Worm (Caenorhabditis elegans): ENCODE data around the gene srbc-9.

srbc-9 gene

ce11 chrV:7490340-7490739 is at the start of gene srbc-9:
TSS of gene srbc-9 (minus strand) at chrV:7490440.
- no peak for TF ChIP-seq nhr-129 (tag; optimal IDR thresholded peaks at IDR 0.05)
- TF ChIP-seq mbf-1 (tag; optimal IDR thresholded peaks at IDR 0.05): no peak

- TF ChIP-seq lin-13 (GFP tag; optimal IDR thresholded peaks at IDR 0.05): no peak
- no peak for TF ChIP-seq gmeb-1 (tag; optimal IDR thresholded peaks at IDR 0.05)
- no peak for TF ChIP-seq crh-2 (tag; optimal IDR thresholded peaks at IDR 0.05)
- TF ChIP-seq ama-1 (optimal IDR thresholded peaks at IDR 0.05): no peak
- no peak for TF ChIP-seq ztf-11 (tag; optimal IDR thresholded peaks at IDR 0.05)
- TF ChIP-seq ceh-82 (tag; optimal IDR thresholded peaks at IDR 0.05): no peak
- no peak for TF ChIP-seq elt-3 (tag; optimal IDR thresholded peaks at IDR 0.05)
- no peak for TF ChIP-seq dmd-4 (tag; optimal IDR thresholded peaks at IDR 0.05)
- no peak for TF ChIP-seq fos-1 (tag; optimal IDR thresholded peaks at IDR 0.05)
- no peak for TF ChIP-seq ztf-1 (GFP tag; conservative IDR thresholded peaks at IDR 0.05)
- no peak for TF ChIP-seq nhr-12 (tag; optimal IDR thresholded peaks at IDR 0.05)
- TF ChIP-seq mdl-1 (tag; optimal IDR thresholded peaks at IDR 0.05): no peak
- TF ChIP-seq mab-5 (tag; optimal IDR thresholded peaks at IDR 0.05): no peak
These were observed 48.8 kb upstream of the srbc-9 start, which contains the start of gene srh-268 for ce11 chrV:7539015-7539414. TSS of gene srh-268 (plus strand) at chrV:7539315.

DNA sequence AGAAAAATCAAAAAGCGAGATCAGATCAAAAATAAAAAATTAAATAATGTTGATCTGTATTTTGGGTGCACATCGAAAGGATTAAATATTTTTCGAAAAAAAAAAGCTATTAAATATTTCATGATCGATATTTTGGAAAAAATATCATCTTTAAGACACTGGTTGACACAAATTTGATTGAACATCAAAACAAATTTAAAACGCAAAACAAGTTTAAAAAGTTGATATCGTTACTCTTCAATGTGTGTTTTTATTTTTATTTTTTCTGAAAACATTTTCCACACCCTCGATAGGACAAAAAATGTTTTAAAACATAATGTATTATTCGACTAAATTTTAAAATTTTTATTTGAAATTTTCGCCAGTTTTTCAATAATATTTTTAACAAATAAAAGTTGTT is 47.8 kb upstream of the srbc-9 start, which contains the start of gene C54F6.12:
C54F6.12 (minus strand) TSS at position 101 of the 400 bp plus-strand sequence.
- TF ChIP-seq skn-1 (tag; optimal IDR thresholded peaks at IDR 0.05) (no peak), nhr-25 (tag; optimal IDR thresholded peaks at IDR 0.05) (no peak), dmd-4 (tag; optimal IDR thresholded peaks at IDR 0.05) (no peak), aly-2 (tag; optimal IDR thresholded peaks at IDR 0.05) (no peak), lin-39 (tag; optimal IDR thresholded peaks at IDR 0.05) (no peak), unc-39 (tag; optimal IDR thresholded peaks at IDR 0.05) (no peak), ama-1 (optimal IDR thresholded peaks at IDR 0.05) (no peak), mdl-1 (tag; optimal IDR thresholded peaks at IDR 0.05) (no peak)

DNA sequence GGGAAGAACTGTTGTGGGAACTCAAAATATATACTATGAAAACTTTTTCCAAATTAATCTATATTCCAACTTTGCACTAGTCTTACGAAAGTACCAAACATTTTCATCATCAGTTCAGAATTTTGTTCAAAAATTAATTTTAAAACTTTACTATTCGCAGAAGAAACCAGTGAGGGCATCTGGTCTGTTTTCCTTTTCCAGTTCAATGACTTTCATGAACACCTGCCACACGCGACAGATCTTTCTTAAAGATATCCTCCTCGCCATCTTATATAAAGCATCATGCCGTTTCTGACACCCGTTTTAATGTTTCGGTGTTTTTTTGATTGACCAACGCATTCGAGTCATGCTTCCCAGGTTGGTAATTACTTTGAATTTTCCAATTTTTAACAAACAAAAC is 42.7 kb upstream of the srbc-9 start, which contains the start of gene C54F6.3:
C54F6.3 (plus strand) TSS at position 301 of the 400 bp plus-strand sequence.
- no peak for TF ChIP-seq nhr-12 (tag; optimal IDR thresholded peaks at IDR 0.05)
- no peak for TF ChIP-seq nhr-11 (tag; optimal IDR thresholded peaks at IDR 0.05)
- no peak for TF ChIP-seq nhr-129 (tag; optimal IDR thresholded peaks at IDR 0.05)
- TF ChIP-seq ztf-11 (tag; optimal IDR thresholded peaks at IDR 0.05): no peak
- no peak for TF ChIP-seq nhr-10 (tag; optimal IDR thresholded peaks at IDR 0.05)
- no peak for TF ChIP-seq lin-13 (GFP tag; optimal IDR thresholded peaks at IDR 0.05)
- TF ChIP-seq peb-1 (tag; optimal IDR thresholded peaks at IDR 0.05): no peak

ce11 chrV:7529840-7530239 is 39.6 kb upstream of the srbc-9 start, which contains the start of gene swt-2:
TSS of gene swt-2 (plus strand) at chrV:7530140.
- TF ChIP-seq ztf-11 (tag; optimal IDR thresholded peaks at IDR 0.05) (no peak), unc-39 (tag; optimal IDR thresholded peaks at IDR 0.05) (no peak), zag-1 (tag; optimal IDR thresholded peaks at IDR 0.05) (no peak), ama-1 (optimal IDR thresholded peaks at IDR 0.05) (no peak), mdl-1 (tag; optimal IDR thresholded peaks at IDR 0.05) (no peak), lin-11 (tag; optimal IDR thresholded peaks at IDR 0.05) (no peak), unc-55 (GFP tag; optimal IDR thresholded peaks at IDR 0.05) (no peak), lsy-2 (tag; optimal IDR thresholded peaks at IDR 0.05) (no peak), nhr-25 (tag; optimal IDR thresholded peaks at IDR 0.05) (no peak), nhr-129 (tag; optimal IDR thresholded peaks at IDR 0.05) (no peak), lin-39 (tag; optimal IDR thresholded peaks at IDR 0.05) (no peak), Y55F3AM.14 (GFP tag; optimal IDR thresholded peaks at IDR 0.05) (no peak), elt-3 (tag; optimal IDR thresholded peaks at IDR 0.05) (no peak)

DNA sequence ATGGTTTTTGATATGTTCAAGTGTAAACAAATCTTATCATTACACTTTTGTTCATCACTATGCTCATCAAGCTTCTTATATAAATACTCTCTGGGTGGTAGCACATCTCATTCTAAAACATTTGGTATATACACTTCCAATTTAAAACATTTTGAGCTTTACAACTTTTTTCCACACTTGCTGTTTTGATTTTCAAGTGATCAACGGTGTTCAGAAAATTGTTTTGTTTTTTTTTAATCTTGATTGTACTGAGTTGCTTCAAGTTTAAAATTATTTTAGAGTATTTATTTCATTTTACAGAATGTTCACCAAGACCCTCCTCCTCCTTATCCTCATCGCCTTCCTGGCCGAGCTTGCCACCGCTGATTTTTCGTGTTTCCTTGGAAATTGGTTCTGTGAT is 38.6 kb upstream of the srbc-9 start, which contains the start of gene C54F6.5:
C54F6.5 (plus strand) TSS at position 301 of the 400 bp plus-strand sequence.
- TF ChIP-seq mbf-1 (tag; optimal IDR thresholded peaks at IDR 0.05) (no peak), R02D3.7 (tag; optimal IDR thresholded peaks at IDR 0.05) (no peak), unc-55 (GFP tag; optimal IDR thresholded peaks at IDR 0.05) (no peak), unc-62 (GFP tag; optimal IDR thresholded peaks at IDR 0.05) (no peak), Y55F3AM.14 (GFP tag; optimal IDR thresholded peaks at IDR 0.05) (no peak), nhr-23 (tag; optimal IDR thresholded peaks at IDR 0.05) (no peak), ceh-16 (tag; optimal IDR thresholded peaks at IDR 0.05) (no peak), peb-1 (tag; optimal IDR thresholded peaks at IDR 0.05) (no peak), lin-13 (GFP tag; optimal IDR thresholded peaks at IDR 0.05) (no peak), alr-1 (tag; optimal IDR thresholded peaks at IDR 0.05) (no peak)
